Fruit fly (Drosophila melanogaster): ENCODE measurements around the gene CG5568.

- no peak for TF ChIP-seq CG13204 (GFP tag; optimal IDR thresholded peaks at IDR 0.05)
- TF ChIP-seq CG10348 (GFP tag; IDR thresholded peaks at IDR 0.05) = no peak
- TF ChIP-seq gl (tag; optimal IDR thresholded peaks at IDR 0.05) = no peak
- no peak for TF ChIP-seq EcR (GFP tag; optimal IDR thresholded peaks at IDR 0.05)
- no peak for TF ChIP-seq CG17806 (tag; optimal IDR thresholded peaks at IDR 0.05)
- no peak for TF ChIP-seq Snoo (tag; optimal IDR thresholded peaks at IDR 0.05)
- TF ChIP-seq Pif1B (GFP tag; optimal IDR thresholded peaks at IDR 0.05) = no peak
- no peak for TF ChIP-seq Pif1A (GFP tag; optimal IDR thresholded peaks at IDR 0.05)
- no peak for TF ChIP-seq fd96Ca (GFP tag; IDR thresholded peaks at IDR 0.05)
- no peak for TF ChIP-seq CG15710 (tag; optimal IDR thresholded peaks at IDR 0.05)
Observed at dm6 chr3L:5869614-5870204, 1.6 kb upstream of the CG5568 start.

All from whole organism, pupa.